Worm (Caenorhabditis elegans) whole organism, late embryonic: ENCODE data around the gene cgt-2.

Source experiments
- F13H6.1 ChIP-seq: sonication (generic microtip); optimal IDR thresholded peaks from 2 replicates; lab custom pipeline; 2016; ENCODE audit warnings: missing genetic modification characterization, missing compliant biosample characterization
- ama-1 ChIP-seq: fragments of 150-350 bp; optimal IDR thresholded peaks from 2 replicates; lab custom pipeline; 2014
- ceh-31 ChIP-seq: sonication (generic microtip); optimal IDR thresholded peaks from 2 replicates; lab custom pipeline; 2016; ENCODE audit warnings: missing genetic modification characterization, missing compliant biosample characterization
- dmd-4 ChIP-seq: sonication (generic microtip); optimal IDR thresholded peaks from 2 replicates; lab custom pipeline; 2016; ENCODE audit warnings: borderline replicate concordance, missing genetic modification characterization, missing compliant biosample characterization
- dve-1 ChIP-seq: sonication (generic microtip); optimal IDR thresholded peaks from 2 replicates; lab custom pipeline; 2017; ENCODE audit warnings: antibody characterized with exemption, mild to moderate bottlenecking, missing genetic modification characterization, missing compliant biosample characterization
- fkh-10 ChIP-seq: fragments of 150-350 bp; optimal IDR thresholded peaks from 2 replicates; lab custom pipeline; 2014; ENCODE audit warnings: missing biosample characterization, missing genetic modification reagents, missing genetic modification characterization
- lin-11 ChIP-seq: fragments of 200-800 bp; sonication (Bioruptor generic); optimal IDR thresholded peaks from 2 replicates; lab custom pipeline; 2018; ENCODE audit warnings: mild to moderate bottlenecking, missing genetic modification characterization, missing compliant biosample characterization
- nfya-1 ChIP-seq: sonication (generic microtip); optimal IDR thresholded peaks from 2 replicates; lab custom pipeline; 2017; ENCODE audit warnings: missing genetic modification characterization, mild to moderate bottlenecking, missing compliant biosample characterization, antibody characterized with exemption, moderate library complexity
- nhr-11 ChIP-seq: fragments of 150-350 bp; optimal IDR thresholded peaks from 2 replicates; lab custom pipeline; 2014; ENCODE audit warnings: missing biosample characterization, missing genetic modification characterization
- pha-4 ChIP-seq: fragments of 150-350 bp; optimal IDR thresholded peaks from 2 replicates; lab custom pipeline; 2018; ENCODE audit warnings: missing biosample characterization, missing genetic modification reagents, missing genetic modification characterization
- pqm-1 ChIP-seq: sonication (generic microtip); optimal IDR thresholded peaks from 2 replicates; lab custom pipeline; 2016; ENCODE audit warnings: missing genetic modification characterization, missing compliant biosample characterization
- sdc-2 ChIP-seq: sonication (generic microtip); optimal IDR thresholded peaks from 2 replicates; lab custom pipeline; 2016; ENCODE audit warnings: missing genotype, missing genetic modification characterization, missing compliant biosample characterization
- tbx-2 ChIP-seq: sonication (generic microtip); optimal IDR thresholded peaks from 2 replicates; lab custom pipeline; 2016; ENCODE audit warnings: missing genetic modification characterization, missing compliant biosample characterization
- ttx-3 ChIP-seq: sonication (generic microtip); optimal IDR thresholded peaks from 2 replicates; lab custom pipeline; 2016; ENCODE audit warnings: missing genetic modification reagents, missing genetic modification characterization, missing compliant biosample characterization

DNA sequence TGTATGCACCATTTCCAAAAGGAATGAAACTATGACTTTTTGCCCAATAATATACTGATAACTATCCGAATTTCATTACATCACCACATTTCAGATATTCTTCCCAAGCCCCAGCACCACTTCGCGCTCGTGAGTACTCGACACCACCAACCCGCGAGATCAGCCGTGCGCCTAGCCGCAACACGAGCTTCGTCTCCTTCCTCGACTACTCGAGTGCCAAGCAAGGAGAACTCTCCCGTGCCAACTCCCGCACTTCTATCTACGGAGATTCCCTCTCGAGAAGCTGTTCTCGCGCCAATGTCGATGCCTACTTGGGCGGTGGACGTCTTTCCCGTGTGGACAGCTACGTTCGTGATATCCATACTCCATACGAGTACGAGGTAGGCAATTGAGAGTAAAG is 18.4 kb upstream of the cgt-2 start:
- TF ChIP-seq nfya-1 (tag; lab: Kevin White, UChicago) (no peak), F13H6.1 (tag; lab: Kevin White, UChicago) (no peak), nhr-11 (tag; lab: Kevin White, UChicago) (no peak), pha-4 (tag; lab: Kevin White, UChicago) (no peak), tbx-2 (tag; lab: Kevin White, UChicago) (no peak), fkh-10 (no peak), pqm-1 (tag; lab: Kevin White, UChicago) (no peak), dve-1 (tag; lab: Kevin White, UChicago) (no peak), ceh-31 (tag; lab: Kevin White, UChicago) (no peak), ama-1 (lab: Kevin White, UChicago) (no peak), sdc-2 (tag; lab: Kevin White, UChicago) (no peak), dmd-4 (tag; lab: Kevin White, UChicago) (no peak), lin-11 (tag; lab: Kevin White, UChicago) (no peak), ttx-3 (tag; lab: Kevin White, UChicago) (no peak)
